Fruit fly (Drosophila melanogaster): ENCODE measurements around the gene CG42594.

Gene CG42594

DNA sequence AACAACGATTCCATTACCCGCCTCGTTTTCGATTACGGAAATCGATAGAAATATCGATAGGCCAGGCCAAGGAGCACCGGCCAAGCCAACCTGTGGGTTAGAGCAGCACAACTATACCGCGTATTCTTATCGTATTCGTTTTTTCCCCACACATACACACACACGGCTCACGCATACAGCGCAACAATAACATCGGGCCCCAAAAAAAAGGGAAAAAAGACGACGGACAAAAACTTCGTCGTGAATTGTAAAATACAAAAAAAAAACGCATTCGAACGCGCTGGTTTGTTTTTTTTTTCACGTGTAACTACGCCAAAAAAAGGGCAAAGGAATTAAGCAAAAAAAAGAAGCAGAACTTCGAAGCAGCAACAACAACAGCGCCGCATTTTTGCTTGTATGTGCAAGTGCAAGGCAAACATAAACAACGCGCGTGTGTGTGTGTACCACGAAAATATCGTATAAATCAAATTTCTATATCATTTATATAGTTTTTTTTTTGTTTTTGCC lies 68.3 kb downstream of the CG42594 start, which contains the start of gene CG32772 (continued):
- TF ChIP-seq nmo (GFP tag; optimal IDR thresholded peaks at IDR 0.05): no peak
- TF ChIP-seq Hr78 (GFP tag; optimal IDR thresholded peaks at IDR 0.05): no peak
- TF ChIP-seq h (optimal IDR thresholded peaks at IDR 0.05): no peak
- TF ChIP-seq CG17829 (tag; optimal IDR thresholded peaks at IDR 0.05): peak; percentile 8
- no peak for TF ChIP-seq CG4820 (GFP tag; optimal IDR thresholded peaks at IDR 0.05)
- no peak for TF ChIP-seq fu2 (GFP tag; optimal IDR thresholded peaks at IDR 0.05)
- no peak for TF ChIP-seq CG12155 (GFP tag; optimal IDR thresholded peaks at IDR 0.05)
- TF ChIP-seq CG5180 (GFP tag; optimal IDR thresholded peaks at IDR 0.05): peak; percentile 15
- TF ChIP-seq ken (GFP tag; IDR thresholded peaks at IDR 0.05): no peak
- no peak for TF ChIP-seq D (optimal IDR thresholded peaks at IDR 0.05)
- no peak for TF ChIP-seq D (GFP tag; optimal IDR thresholded peaks at IDR 0.05)
- peak; percentile 32; the same call in 1 of the 2 replicates for TF ChIP-seq hbn (GFP tag; IDR thresholded peaks at IDR 0.05; ENCODE audit: partially characterized antibody)
- no peak for TF ChIP-seq Myb (GFP tag; optimal IDR thresholded peaks at IDR 0.05)
- TF ChIP-seq Dp (GFP tag; optimal IDR thresholded peaks at IDR 0.05): peak; percentile 89
- TF ChIP-seq Sin3A (optimal IDR thresholded peaks at IDR 0.05): peak; percentile 15
- TF ChIP-seq CG4404 (GFP tag; IDR thresholded peaks at IDR 0.05): no peak
- TF ChIP-seq tgo (GFP tag; IDR thresholded peaks at IDR 0.05): no peak
- peak; percentile 81 for TF ChIP-seq CG34224 (GFP tag; IDR thresholded peaks at IDR 0.05; ENCODE audit: partially characterized antibody)
- TF ChIP-seq CG18619 (GFP tag; optimal IDR thresholded peaks at IDR 0.05): no peak
- TF ChIP-seq pzg (GFP tag; optimal IDR thresholded peaks at IDR 0.05): peak; percentile 58
- peak; percentile 63 for TF ChIP-seq CG2116 (GFP tag; optimal IDR thresholded peaks at IDR 0.05)
- no peak for TF ChIP-seq Gug (GFP tag; IDR thresholded peaks at IDR 0.05)
- TF ChIP-seq CG33213 (GFP tag; optimal IDR thresholded peaks at IDR 0.05): no peak
- TF ChIP-seq hb (GFP tag; IDR thresholded peaks at IDR 0.05; ENCODE audit: partially characterized antibody): peak; percentile 75; the same call in 2 of the 3 replicates
- no peak for TF ChIP-seq CG4707 (GFP tag; optimal IDR thresholded peaks at IDR 0.05)
- no peak for TF ChIP-seq CG11398 (GFP tag; optimal IDR thresholded peaks at IDR 0.05)
- TF ChIP-seq MTF-1 (GFP tag; optimal IDR thresholded peaks at IDR 0.05; ENCODE audit: borderline replicate concordance): no peak
- TF ChIP-seq CrebB (tag; optimal IDR thresholded peaks at IDR 0.05): no peak
- no peak for TF ChIP-seq CG4328 (GFP tag; optimal IDR thresholded peaks at IDR 0.05)
- TF ChIP-seq Opbp (GFP tag; IDR thresholded peaks at IDR 0.05; ENCODE audit: partially characterized antibody): peak; percentile 88
- no peak for TF ChIP-seq CG3838 (GFP tag; optimal IDR thresholded peaks at IDR 0.05)
- TF ChIP-seq CG8944 (GFP tag; optimal IDR thresholded peaks at IDR 0.05): no peak
- TF ChIP-seq Lhr (GFP tag; optimal IDR thresholded peaks at IDR 0.05): no peak
- peak; percentile 95 for TF ChIP-seq E2f2 (GFP tag; IDR thresholded peaks at IDR 0.05)
- peak; percentile 26; the same call in 1 of the 3 replicates for TF ChIP-seq otp (GFP tag; IDR thresholded peaks at IDR 0.05)
- TF ChIP-seq CG13775 (GFP tag; optimal IDR thresholded peaks at IDR 0.05): no peak
- TF ChIP-seq CG17359 (tag; optimal IDR thresholded peaks at IDR 0.05): no peak
- no peak for TF ChIP-seq btn (GFP tag; optimal IDR thresholded peaks at IDR 0.05)
- TF ChIP-seq CG17186 (GFP tag; optimal IDR thresholded peaks at IDR 0.05): peak; percentile 82
- no peak for TF ChIP-seq CG34376 (GFP tag; optimal IDR thresholded peaks at IDR 0.05)
- no peak for TF ChIP-seq Meics (GFP tag; optimal IDR thresholded peaks at IDR 0.05)
- TF ChIP-seq Hey (tag; optimal IDR thresholded peaks at IDR 0.05): no peak
- TF ChIP-seq CG7928 (GFP tag; optimal IDR thresholded peaks at IDR 0.05): no peak
- no peak for TF ChIP-seq CG7987 (GFP tag; optimal IDR thresholded peaks at IDR 0.05)
- TF ChIP-seq maf-S (GFP tag; optimal IDR thresholded peaks at IDR 0.05): no peak
- TF ChIP-seq CG31365 (tag; optimal IDR thresholded peaks at IDR 0.05): no peak
- TF ChIP-seq CG11247 (GFP tag; IDR thresholded peaks at IDR 0.05): no peak
- no peak for TF ChIP-seq Fer3 (tag; optimal IDR thresholded peaks at IDR 0.05)
- TF ChIP-seq Bgb (GFP tag; IDR thresholded peaks at IDR 0.05; ENCODE audit: partially characterized antibody): peak; percentile 89
- no peak for TF ChIP-seq da (GFP tag; optimal IDR thresholded peaks at IDR 0.05)
- no peak for TF ChIP-seq crol (GFP tag; IDR thresholded peaks at IDR 0.05)

All from whole organism, embryonic.